Fruit fly (Drosophila melanogaster) whole organism, embryonic: Measurements from ENCODE around the gene CG16959.

Experiments
- Abd-B ChIP-seq: fragments of 200-800 bp; sonication (Bioruptor generic); optimal IDR thresholded peaks from 2 replicates; lab custom pipeline; 2018; ENCODE audit warnings: missing biosample characterization, mild to moderate bottlenecking, missing genetic modification characterization, moderate library complexity
- Ada2b ChIP-seq: fragments of 200-800 bp; sonication (Bioruptor generic); IDR thresholded peaks from 2 replicates; pipeline ENCODE4 v1.3.6; 2022; ENCODE audit warnings: missing biosample characterization, missing genetic modification characterization
- Bteb2 ChIP-seq: fragments of 200-800 bp; sonication (Bioruptor generic); optimal IDR thresholded peaks from 2 replicates; lab custom pipeline; 2016; ENCODE audit warnings: missing biosample characterization, missing genetic modification characterization
- C15 ChIP-seq: fragments of 200-800 bp; sonication (Bioruptor generic); IDR thresholded peaks from 3 replicates; pipeline ENCODE4 v1.3.6; 2022; ENCODE audit warnings: missing biosample characterization, missing genetic modification characterization
- CG11560 ChIP-seq: fragments of 200-800 bp; sonication (Bioruptor generic); IDR thresholded peaks from 3 replicates; pipeline ENCODE4 v1.3.6; 2022; ENCODE audit warnings: missing biosample characterization, missing genetic modification characterization
- CG11723 ChIP-seq: fragments of 200-800 bp; sonication (Bioruptor generic); optimal IDR thresholded peaks from 2 replicates; lab custom pipeline; 2017; ENCODE audit warnings: missing biosample characterization, mild to moderate bottlenecking, missing genetic modification characterization
- CG13894 ChIP-seq: fragments of 200-800 bp; sonication (Bioruptor generic); optimal IDR thresholded peaks from 3 replicates; lab custom pipeline; 2018; ENCODE audit warnings: missing biosample characterization, mild to moderate bottlenecking, missing genetic modification characterization, moderate library complexity
- CG15601 ChIP-seq: fragments of 200-800 bp; sonication (Bioruptor generic); optimal IDR thresholded peaks from 3 replicates; lab custom pipeline; 2019; ENCODE audit warnings: missing biosample characterization, mild to moderate bottlenecking, missing genetic modification characterization, moderate library complexity
- CG2712 ChIP-seq: fragments of 200-800 bp; optimal IDR thresholded peaks from 3 replicates; lab custom pipeline; 2019; ENCODE audit warnings: missing biosample characterization, mild to moderate bottlenecking, missing genetic modification characterization, moderate library complexity
- CG30020 ChIP-seq: fragments of 200-800 bp; optimal IDR thresholded peaks from 2 replicates; lab custom pipeline; 2019; ENCODE audit warnings: missing biosample characterization, mild to moderate bottlenecking, missing genetic modification characterization, moderate library complexity
- CG33213 ChIP-seq: fragments of 200-800 bp; sonication (Bioruptor generic); optimal IDR thresholded peaks from 3 replicates; lab custom pipeline; 2016; ENCODE audit warnings: missing biosample characterization, missing genetic modification characterization
- CG34376 ChIP-seq: fragments of 200-800 bp; sonication (Bioruptor generic); optimal IDR thresholded peaks from 2 replicates; lab custom pipeline; 2018; ENCODE audit warnings: missing biosample characterization, mild to moderate bottlenecking, missing genetic modification characterization
- CG4424 ChIP-seq: fragments of 200-800 bp; sonication (Bioruptor generic); optimal IDR thresholded peaks from 3 replicates; lab custom pipeline; 2016; ENCODE audit warnings: missing biosample characterization, missing genetic modification characterization
- CG4707 ChIP-seq: fragments of 200-800 bp; sonication (Bioruptor generic); optimal IDR thresholded peaks from 2 replicates; lab custom pipeline; 2018; ENCODE audit warnings: missing biosample characterization, mild to moderate bottlenecking, missing genetic modification characterization, moderate library complexity
- CG4730 ChIP-seq: fragments of 200-800 bp; sonication (Bioruptor generic); IDR thresholded peaks from 2 replicates; pipeline ENCODE4 v1.3.6; 2022; ENCODE audit warnings: missing biosample characterization, missing genetic modification characterization
- CG6683 ChIP-seq: fragments of 200-800 bp; sonication (Bioruptor generic); optimal IDR thresholded peaks from 2 replicates; lab custom pipeline; 2017; ENCODE audit warnings: missing biosample characterization, mild to moderate bottlenecking, missing genetic modification characterization, missing genetic modification reagents
- CG6854 ChIP-seq: fragments of 200-800 bp; sonication (Bioruptor generic); optimal IDR thresholded peaks from 3 replicates; lab custom pipeline; 2017; ENCODE audit warnings: missing biosample characterization, mild to moderate bottlenecking, missing genetic modification characterization
- CG7556 ChIP-seq: fragments of 200-800 bp; sonication (Bioruptor generic); optimal IDR thresholded peaks from 2 replicates; lab custom pipeline; 2017; ENCODE audit warnings: missing biosample characterization, mild to moderate bottlenecking, missing genetic modification characterization
- CG8089 ChIP-seq: fragments of 200-800 bp; sonication (Bioruptor generic); optimal IDR thresholded peaks from 3 replicates; lab custom pipeline; 2016; ENCODE audit warnings: missing biosample characterization, missing genetic modification characterization
- D ChIP-seq, 2 experiments: fragments of 200-800 bp in 1 of 2; fragments of >200 bp in 1 of 2; sonication (Bioruptor generic) in 1 of 2; optimal IDR thresholded peaks; 2 replicates in 1 of 2; 3 replicates in 1 of 2; lab custom pipeline; 2017; ENCODE audit warnings: mild to moderate bottlenecking in 1 of 2, missing biosample characterization in 1 of 2, missing genetic modification characterization in 1 of 2, missing genetic modification reagents in 1 of 2
- D19B ChIP-seq: fragments of 200-800 bp; sonication (Bioruptor generic); optimal IDR thresholded peaks from 2 replicates; lab custom pipeline; 2017; ENCODE audit warnings: missing biosample characterization, mild to moderate bottlenecking, missing genetic modification characterization
- Ets65A ChIP-seq: fragments of 200-800 bp; sonication (Bioruptor generic); peaks from one replicate; lab custom pipeline; 2016; ENCODE audit warnings: missing biosample characterization, missing genetic modification characterization
- Fer2 ChIP-seq: fragments of 200-800 bp; sonication (Bioruptor generic); optimal IDR thresholded peaks from 2 replicates; lab custom pipeline; 2018; ENCODE audit warnings: missing biosample characterization, mild to moderate bottlenecking, missing genetic modification characterization, moderate library complexity
- H15 ChIP-seq: fragments of 200-800 bp; sonication (Bioruptor generic); IDR thresholded peaks from 3 replicates; pipeline ENCODE4 v1.3.6; 2022; ENCODE audit warnings: missing biosample characterization, missing genetic modification characterization
- Neu2 ChIP-seq: fragments of 200-800 bp; sonication (Bioruptor generic); optimal IDR thresholded peaks from 3 replicates; lab custom pipeline; 2016; ENCODE audit warnings: missing biosample characterization, missing genetic modification characterization, borderline replicate concordance
- Nf-YA ChIP-seq: fragments of 200-800 bp; sonication (Bioruptor generic); IDR thresholded peaks from 2 replicates; pipeline ENCODE4 v1.3.6; 2022; ENCODE audit warnings: missing biosample characterization, missing genetic modification characterization
- Rfx ChIP-seq: fragments of 200-800 bp; sonication (Bioruptor generic); IDR thresholded peaks from 2 replicates; pipeline ENCODE4 v1.3.6; 2022; ENCODE audit warnings: missing biosample characterization, missing genetic modification characterization
- Side ChIP-seq: fragments of 200-800 bp; sonication (Bioruptor generic); optimal IDR thresholded peaks from 2 replicates; lab custom pipeline; 2016; ENCODE audit warnings: missing biosample characterization, missing genetic modification characterization
- Six4 ChIP-seq: fragments of 200-800 bp; sonication (Bioruptor generic); optimal IDR thresholded peaks from 2 replicates; lab custom pipeline; 2016; ENCODE audit warnings: missing biosample characterization, missing genetic modification characterization
- al ChIP-seq: fragments of 200-800 bp; sonication (Bioruptor generic); IDR thresholded peaks from 2 replicates; pipeline ENCODE4 v1.3.6; 2022; ENCODE audit warnings: missing biosample characterization, missing genetic modification characterization
- danr ChIP-seq: fragments of 200-800 bp; sonication (Bioruptor generic); IDR thresholded peaks from 2 replicates; pipeline ENCODE4 v1.3.6; 2022; ENCODE audit warnings: missing biosample characterization, missing genetic modification characterization
- en ChIP-seq: fragments of 200-800 bp; sonication (Bioruptor generic); optimal IDR thresholded peaks from 2 replicates; lab custom pipeline; 2016; ENCODE audit warnings: missing biosample characterization, missing genetic modification characterization
- eve ChIP-seq, 2 experiments: fragments of >200 bp; optimal IDR thresholded peaks; 2 replicates each; lab custom pipeline; 2017; ENCODE audit warnings: missing biosample characterization in 2 of 2, missing genetic modification characterization in 2 of 2
- gce ChIP-seq: fragments of 200-800 bp; sonication (Bioruptor generic); IDR thresholded peaks from 3 replicates; pipeline ENCODE4 v1.3.6; 2022; ENCODE audit warnings: missing biosample characterization, missing genetic modification characterization
- grau ChIP-seq: fragments of 200-800 bp; optimal IDR thresholded peaks from 3 replicates; lab custom pipeline; 2019; ENCODE audit warnings: missing biosample characterization, mild to moderate bottlenecking, missing genetic modification characterization, moderate library complexity
- kni ChIP-seq: fragments of 200-800 bp; sonication (Bioruptor generic); optimal IDR thresholded peaks from 3 replicates; lab custom pipeline; 2017; ENCODE audit warnings: mild to moderate bottlenecking, missing biosample characterization, missing genetic modification reagents, missing genetic modification characterization
- maf-S ChIP-seq: fragments of 200-800 bp; sonication (Bioruptor generic); optimal IDR thresholded peaks from 2 replicates; lab custom pipeline; 2016; ENCODE audit warnings: missing biosample characterization, missing genetic modification characterization
- nom ChIP-seq: fragments of 200-800 bp; sonication (Bioruptor generic); optimal IDR thresholded peaks from 2 replicates; lab custom pipeline; 2017; ENCODE audit warnings: missing biosample characterization, missing genetic modification characterization, mild to moderate bottlenecking, moderate library complexity, missing genetic modification reagents
- pb ChIP-seq: fragments of 200-800 bp; sonication (Bioruptor generic); optimal IDR thresholded peaks from 3 replicates; lab custom pipeline; 2016; ENCODE audit warnings: missing biosample characterization, missing genetic modification characterization
- prd ChIP-seq, 3 experiments: fragments of >200 bp in 2 of 3; fragments of 200-800 bp in 1 of 3; sonication (Bioruptor generic) in 1 of 3; optimal IDR thresholded peaks in 2 of 3; IDR thresholded peaks in 1 of 3; 2 replicates in 2 of 3; 3 replicates in 1 of 3; pipeline versions ENCODE4 v1.3.6 to Lab custom; 2017 to 2022; ENCODE audit warnings: missing biosample characterization in 1 of 3, missing genetic modification characterization in 1 of 3
- row ChIP-seq: fragments of 200-800 bp; sonication (Bioruptor generic); IDR thresholded peaks from 3 replicates; pipeline ENCODE4 v1.3.6; 2022; ENCODE audit warnings: missing biosample characterization, missing genetic modification characterization
- sim ChIP-seq: fragments of 200-800 bp; sonication (Bioruptor generic); IDR thresholded peaks from 2 replicates; pipeline ENCODE4 v1.3.6; 2022; ENCODE audit warnings: missing biosample characterization, missing genetic modification characterization
- sisA ChIP-seq: fragments of 200-800 bp; sonication (Bioruptor generic); IDR thresholded peaks from 2 replicates; pipeline ENCODE4 v1.3.6; 2022; ENCODE audit warnings: missing biosample characterization, missing genetic modification characterization
- sna ChIP-seq: fragments of 200-800 bp; sonication (Bioruptor generic); IDR thresholded peaks from 2 replicates; pipeline ENCODE4 v1.3.6; 2022; ENCODE audit warnings: missing biosample characterization, missing genetic modification characterization; ENCODE audit not compliant: partially characterized antibody
- unc-4 ChIP-seq: fragments of 200-800 bp; sonication (Bioruptor generic); IDR thresholded peaks from 2 replicates; pipeline ENCODE4 v1.3.6; 2022; ENCODE audit warnings: missing biosample characterization, missing genetic modification characterization; ENCODE audit not compliant: partially characterized antibody
- usp ChIP-seq: fragments of >200 bp; optimal IDR thresholded peaks from 2 replicates; lab custom pipeline; 2017; ENCODE audit warnings: missing biosample characterization, missing genetic modification characterization
- zen ChIP-seq: fragments of 200-800 bp; sonication (Bioruptor generic); optimal IDR thresholded peaks from 3 replicates; lab custom pipeline; 2018; ENCODE audit warnings: missing biosample characterization, mild to moderate bottlenecking, missing genetic modification characterization, moderate library complexity

Gene CG16959

dm6 chr3L:15136659-15137572 is 11.8 kb upstream of the CG16959 start, which contains the start of gene CG12316 (continued):
- peak; percentile 89 for TF ChIP-seq maf-S (GFP tag; lab: Kevin White, UChicago)
- TF ChIP-seq usp (GFP tag; lab: Kevin White, UChicago) = no peak
- TF ChIP-seq Six4 = peak; percentile 86
- TF ChIP-seq CG34376 (GFP tag; lab: Kevin White, UChicago) = peak; percentile 94
- TF ChIP-seq CG33213 (GFP tag; lab: Kevin White, UChicago) = peak; percentile 92
- peak; percentile 23 for TF ChIP-seq D (optimal IDR thresholded peaks at IDR 0.05; lab: Kevin White, UChicago)
- peak; percentile 93 for TF ChIP-seq D (GFP tag; optimal IDR thresholded peaks at IDR 0.05; lab: Kevin White, UChicago)
- TF ChIP-seq CG11560 (tag; lab: Robert Waterston, UW) = peak; percentile 65; the same call in 2 of the 3 replicates
- TF ChIP-seq Side = peak; percentile 93
- TF ChIP-seq CG13894 (tag; lab: Kevin White, UChicago) = peak; percentile 91
- TF ChIP-seq prd (optimal IDR thresholded peaks at IDR 0.05; lab: Kevin White, UChicago) = no peak
- TF ChIP-seq prd (GFP tag; IDR thresholded peaks at IDR 0.05; lab: Robert Waterston, UW) = peak; percentile 89
- TF ChIP-seq CG4730 (GFP tag; lab: Robert Waterston, UW) = peak; percentile 60
- TF ChIP-seq Bteb2 (GFP tag; lab: Kevin White, UChicago) = peak; percentile 88
- peak; percentile 95 for TF ChIP-seq nom
- TF ChIP-seq kni (GFP tag; lab: Kevin White, UChicago) = peak; percentile 84
- TF ChIP-seq gce (GFP tag; lab: Robert Waterston, UW) = peak; percentile 36; the same call in 2 of the 3 replicates
- peak; percentile 72 for TF ChIP-seq Nf-YA
- TF ChIP-seq sisA (GFP tag; lab: Robert Waterston, UW) = peak; percentile 74
- TF ChIP-seq H15 (GFP tag; lab: Robert Waterston, UW) = peak; percentile 77
- TF ChIP-seq CG4707 (GFP tag; lab: Kevin White, UChicago) = peak; percentile 88
- peak; percentile 85 for TF ChIP-seq sim (GFP tag; lab: Robert Waterston, UW)
- TF ChIP-seq CG8089 = peak; percentile 87
- peak; percentile 87 for TF ChIP-seq Rfx (GFP tag; lab: Robert Waterston, UW)
- TF ChIP-seq Neu2 (GFP tag; lab: Kevin White, UChicago) = peak; percentile 87
- TF ChIP-seq Abd-B (GFP tag; lab: Kevin White, UChicago) = peak; percentile 77
- TF ChIP-seq zen (tag; lab: Kevin White, UChicago) = peak; percentile 89
- TF ChIP-seq CG7556 = peak; percentile 93
- TF ChIP-seq row (GFP tag; lab: Robert Waterston, UW) = peak; percentile 96
- peak; percentile 80 for TF ChIP-seq Ada2b (GFP tag; lab: Robert Waterston, UW)
- TF ChIP-seq D19B (GFP tag; lab: Kevin White, UChicago) = peak; percentile 74
- peak; percentile 28 for TF ChIP-seq al (GFP tag; lab: Robert Waterston, UW)
- peak; percentile 89 for TF ChIP-seq CG11723
- peak; percentile 98 for TF ChIP-seq Ets65A
- TF ChIP-seq eve (GFP tag; optimal IDR thresholded peaks at IDR 0.05; lab: Kevin White, UChicago) = no peak
- peak; percentile 57 for TF ChIP-seq sna
- TF ChIP-seq Fer2 (tag; lab: Kevin White, UChicago) = peak; percentile 81
- peak; percentile 84 for TF ChIP-seq unc-4 (GFP tag; lab: Robert Waterston, UW)
- TF ChIP-seq en (GFP tag; lab: Kevin White, UChicago) = peak; percentile 85
- peak; percentile 89 for TF ChIP-seq CG4424 (GFP tag; lab: Kevin White, UChicago)
- TF ChIP-seq CG6854 (GFP tag; lab: Kevin White, UChicago) = peak; percentile 92
- peak; percentile 95 for TF ChIP-seq CG2712
- TF ChIP-seq CG15601 (tag; lab: Kevin White, UChicago) = peak; percentile 81
- peak; percentile 77 for TF ChIP-seq CG30020 (tag; lab: Kevin White, UChicago)
- peak; percentile 91 for TF ChIP-seq grau
- peak; percentile 81 for TF ChIP-seq CG6683
- TF ChIP-seq pb (GFP tag; lab: Kevin White, UChicago) = peak; percentile 94
- TF ChIP-seq danr (GFP tag; lab: Robert Waterston, UW) = peak; percentile 66; the same call in 1 of the 2 replicates
- no peak for TF ChIP-seq C15
